Worm (Caenorhabditis elegans) whole organism, L1 larva: ENCODE data around the gene fipr-19.
A peak's percentile ranks its signal among the peaks of the same experiment; 100 is the strongest.

Experiments
- C04F5.9 ChIP-seq: sonication (generic microtip); optimal IDR thresholded peaks from 2 replicates; lab custom pipeline; 2016; ENCODE audit warnings: missing genetic modification characterization, missing compliant biosample characterization
- C16A3.4 ChIP-seq: fragments of 150-350 bp; optimal IDR thresholded peaks from 2 replicates; lab custom pipeline; 2014; ENCODE audit warnings: missing biosample characterization, missing genetic modification characterization
- C34B4.2 ChIP-seq: sonication (generic microtip); optimal IDR thresholded peaks from 2 replicates; lab custom pipeline; 2017; ENCODE audit warnings: mild to moderate bottlenecking, missing genetic modification characterization, missing compliant biosample characterization
- F16B12.6 ChIP-seq: fragments of 150-350 bp; optimal IDR thresholded peaks from 2 replicates; lab custom pipeline; 2014; ENCODE audit warnings: missing biosample characterization, missing genetic modification characterization
- Y116A8C.19 ChIP-seq: sonication (generic microtip); optimal IDR thresholded peaks from 2 replicates; lab custom pipeline; 2016; ENCODE audit warnings: missing compliant biosample characterization, missing genetic modification characterization, borderline replicate concordance
- aha-1 ChIP-seq: fragments of 150-350 bp; optimal IDR thresholded peaks from 2 replicates; lab custom pipeline; 2014; ENCODE audit warnings: missing biosample characterization, missing genetic modification characterization
- alr-1 ChIP-seq: fragments of 200-800 bp; sonication (Bioruptor generic); optimal IDR thresholded peaks from 2 replicates; lab custom pipeline; 2018; ENCODE audit warnings: borderline replicate concordance, mild to moderate bottlenecking, missing genetic modification characterization, missing compliant biosample characterization
- aly-2 ChIP-seq: fragments of 150-350 bp; optimal IDR thresholded peaks from 2 replicates; lab custom pipeline; 2014; ENCODE audit warnings: missing biosample characterization, missing genetic modification characterization
- blmp-1 ChIP-seq: fragments of 150-350 bp; optimal IDR thresholded peaks from 2 replicates; lab custom pipeline; 2014; ENCODE audit warnings: missing biosample characterization, missing genetic modification characterization
- ceh-82 ChIP-seq, 3 experiments: fragments of 150-350 bp in 1 of 3; sonication (generic microtip) in 2 of 3; optimal IDR thresholded peaks; 2 replicates each; lab custom pipeline; 2014 to 2017; ENCODE audit warnings: missing biosample characterization in 3 of 3, missing genetic modification characterization in 3 of 3
- ceh-88 ChIP-seq: fragments of 200-800 bp; sonication (Bioruptor generic); IDR thresholded peaks from 2 replicates; pipeline ENCODE4 v1.3.6; 2022; ENCODE audit warnings: missing genetic modification characterization, missing compliant biosample characterization
- ceh-90 ChIP-seq: sonication (generic microtip); optimal IDR thresholded peaks from 2 replicates; lab custom pipeline; 2016; ENCODE audit warnings: missing genetic modification characterization, missing compliant biosample characterization
- ces-1 ChIP-seq: fragments of 150-350 bp; optimal IDR thresholded peaks from 2 replicates; lab custom pipeline; 2014; ENCODE audit warnings: missing biosample characterization, missing genetic modification reagents, missing genetic modification characterization
- dsc-1 ChIP-seq: sonication (generic microtip); optimal IDR thresholded peaks from 2 replicates; lab custom pipeline; 2016; ENCODE audit warnings: mild to moderate bottlenecking, missing genetic modification characterization, missing compliant biosample characterization
- efl-1 ChIP-seq, 4 experiments: fragments of 150-350 bp; optimal IDR thresholded peaks in 3 of 4; peaks in 1 of 4; 1 replicate in 1 of 4; 2 replicates in 3 of 4; lab custom pipeline; 2014; ENCODE audit warnings: missing biosample characterization in 2 of 4, missing genetic modification characterization in 2 of 4, missing genetic modification reagents in 2 of 4
- egl-13 ChIP-seq: sonication (generic microtip); optimal IDR thresholded peaks from 2 replicates; lab custom pipeline; 2016; ENCODE audit warnings: missing genotype, missing genetic modification reagents, missing genetic modification characterization, missing compliant biosample characterization
- egl-27 ChIP-seq, 2 experiments: fragments of 150-350 bp in 1 of 2; sonication (generic microtip); optimal IDR thresholded peaks; 3 replicates each; lab custom pipeline; 2017 to 2018; ENCODE audit warnings: missing biosample characterization in 2 of 2, missing genetic modification characterization in 2 of 2, missing genetic modification reagents in 2 of 2
- elt-2 ChIP-seq: sonication (generic microtip); optimal IDR thresholded peaks from 2 replicates; lab custom pipeline; 2016; ENCODE audit warnings: missing genetic modification characterization, mild to moderate bottlenecking, inconsistent platforms, missing compliant biosample characterization, missing genetic modification reagents
- ets-5 ChIP-seq: fragments of 200-800 bp; sonication (Bioruptor generic); IDR thresholded peaks from 2 replicates; pipeline ENCODE4 v1.3.6; 2022; ENCODE audit warnings: missing genetic modification characterization, missing compliant biosample characterization
- fkh-10 ChIP-seq: sonication (generic microtip); optimal IDR thresholded peaks from 2 replicates; lab custom pipeline; 2017; ENCODE audit warnings: missing biosample characterization, missing genetic modification reagents, missing genetic modification characterization
- fkh-8 ChIP-seq: sonication (generic microtip); optimal IDR thresholded peaks from 2 replicates; lab custom pipeline; 2016; ENCODE audit warnings: mild to moderate bottlenecking, missing genetic modification characterization, missing compliant biosample characterization
- fos-1 ChIP-seq: fragments of 150-350 bp; optimal IDR thresholded peaks from 2 replicates; lab custom pipeline; 2014; ENCODE audit warnings: missing biosample characterization, missing genetic modification characterization
- hlh-17 ChIP-seq: fragments of 200-800 bp; sonication (Bioruptor generic); optimal IDR thresholded peaks from 2 replicates; lab custom pipeline; 2018; ENCODE audit warnings: missing genetic modification characterization, mild to moderate bottlenecking, missing compliant biosample characterization, moderate library complexity, borderline replicate concordance
- hlh-4 ChIP-seq: sonication (generic microtip); optimal IDR thresholded peaks from 2 replicates; lab custom pipeline; 2016; ENCODE audit warnings: mild to moderate bottlenecking, missing genetic modification characterization, missing compliant biosample characterization
- hpl-2 ChIP-seq: fragments of 150-350 bp; optimal IDR thresholded peaks from 2 replicates; lab custom pipeline; 2014; ENCODE audit warnings: missing biosample characterization, missing genetic modification reagents, missing genetic modification characterization
- isw-1 ChIP-seq: fragments of 200-800 bp; sonication (Bioruptor generic); IDR thresholded peaks from 2 replicates; pipeline ENCODE4 v1.3.6; 2022; ENCODE audit warnings: missing genetic modification characterization, missing compliant biosample characterization
- jun-1 ChIP-seq: fragments of 150-350 bp; optimal IDR thresholded peaks from 2 replicates; lab custom pipeline; 2014; ENCODE audit warnings: missing biosample characterization, missing genetic modification reagents, missing genetic modification characterization
- lin-13 ChIP-seq: fragments of 150-350 bp; optimal IDR thresholded peaks from 2 replicates; lab custom pipeline; 2014; ENCODE audit warnings: missing biosample characterization, missing genetic modification reagents, missing genetic modification characterization
- lin-14 ChIP-seq: fragments of 200-800 bp; sonication (Bioruptor generic); optimal IDR thresholded peaks from 2 replicates; lab custom pipeline; 2018; ENCODE audit warnings: mild to moderate bottlenecking, missing genetic modification characterization, moderate library complexity, missing compliant biosample characterization
- lin-35 ChIP-seq, 2 experiments: fragments of 150-350 bp; optimal IDR thresholded peaks; 2 replicates each; lab custom pipeline; 2014; ENCODE audit warnings: missing biosample characterization in 2 of 2, missing genetic modification characterization in 2 of 2, missing genetic modification reagents in 2 of 2
- lin-39 ChIP-seq: fragments of 150-350 bp; optimal IDR thresholded peaks from 2 replicates; lab custom pipeline; 2014; ENCODE audit warnings: missing biosample characterization, missing genetic modification reagents, missing genetic modification characterization
- mdl-1 ChIP-seq, 2 experiments: fragments of 150-350 bp; optimal IDR thresholded peaks; 2 replicates each; lab custom pipeline; 2014 to 2017; ENCODE audit warnings: missing biosample characterization in 2 of 2, missing genetic modification characterization in 2 of 2, inconsistent platforms in 1 of 2
- mef-2 ChIP-seq: fragments of 150-350 bp; optimal IDR thresholded peaks from 2 replicates; lab custom pipeline; 2014; ENCODE audit warnings: missing biosample characterization, missing genetic modification characterization
- mep-1 ChIP-seq: fragments of 150-350 bp; optimal IDR thresholded peaks from 2 replicates; lab custom pipeline; 2014; ENCODE audit warnings: missing biosample characterization, missing genetic modification characterization
- nhr-11 ChIP-seq: fragments of 150-350 bp; optimal IDR thresholded peaks from 2 replicates; lab custom pipeline; 2014; ENCODE audit warnings: missing biosample characterization, missing genetic modification characterization
- nhr-20 ChIP-seq: sonication (generic microtip); optimal IDR thresholded peaks from 2 replicates; lab custom pipeline; 2016; ENCODE audit warnings: mild to moderate bottlenecking, missing genetic modification characterization, missing compliant biosample characterization
- nhr-47 ChIP-seq: sonication (generic microtip); optimal IDR thresholded peaks from 2 replicates; lab custom pipeline; 2016; ENCODE audit warnings: mild to moderate bottlenecking, missing genetic modification characterization, moderate library complexity, missing compliant biosample characterization
- nhr-85 ChIP-seq: sonication (generic microtip); peaks from one replicate; lab custom pipeline; 2016; ENCODE audit warnings: missing genetic modification characterization, inconsistent platforms, missing compliant biosample characterization
- nhr-90 ChIP-seq: sonication (generic microtip); optimal IDR thresholded peaks from 2 replicates; lab custom pipeline; 2016; ENCODE audit warnings: mild to moderate bottlenecking, missing genetic modification characterization, missing compliant biosample characterization; ENCODE audit not compliant: poor library complexity
- pag-3 ChIP-seq: sonication (generic microtip); optimal IDR thresholded peaks from 2 replicates; lab custom pipeline; 2017; ENCODE audit warnings: missing genetic modification characterization, mild to moderate bottlenecking, missing compliant biosample characterization, antibody characterized with exemption, borderline replicate concordance; ENCODE audit not compliant: insufficient read depth
- pqm-1 ChIP-seq: sonication (generic microtip); optimal IDR thresholded peaks from 3 replicates; lab custom pipeline; 2017; ENCODE audit warnings: missing biosample characterization, missing genetic modification characterization
- sox-4 ChIP-seq: sonication (generic microtip); optimal IDR thresholded peaks from 2 replicates; lab custom pipeline; 2016; ENCODE audit warnings: missing genetic modification characterization, missing compliant biosample characterization
- sptf-1 ChIP-seq: fragments of 150-350 bp; optimal IDR thresholded peaks from 2 replicates; lab custom pipeline; 2014; ENCODE audit warnings: missing biosample characterization, missing genetic modification characterization
- sup-37 ChIP-seq: fragments of 200-800 bp; sonication (Bioruptor generic); optimal IDR thresholded peaks from 2 replicates; lab custom pipeline; 2018; ENCODE audit warnings: mild to moderate bottlenecking, missing genetic modification characterization, missing compliant biosample characterization
- swsn-7 ChIP-seq: sonication (generic microtip); optimal IDR thresholded peaks from 2 replicates; lab custom pipeline; 2016; ENCODE audit warnings: missing genetic modification characterization, missing compliant biosample characterization
- tlp-1 ChIP-seq: fragments of 150-350 bp; optimal IDR thresholded peaks from 2 replicates; lab custom pipeline; 2014; ENCODE audit warnings: missing biosample characterization, missing genetic modification characterization
- unc-130 ChIP-seq: fragments of 150-350 bp; optimal IDR thresholded peaks from 2 replicates; lab custom pipeline; 2017; ENCODE audit warnings: missing biosample characterization, missing genetic modification characterization, inconsistent platforms
- unc-30 ChIP-seq: sonication (generic microtip); optimal IDR thresholded peaks from 2 replicates; lab custom pipeline; 2017; ENCODE audit warnings: missing biosample characterization, missing genetic modification characterization
- unc-62 ChIP-seq: fragments of 150-350 bp; optimal IDR thresholded peaks from 2 replicates; lab custom pipeline; 2014; ENCODE audit warnings: missing biosample characterization, missing genetic modification reagents, missing genetic modification characterization
- unc-86 ChIP-seq: sonication (generic microtip); optimal IDR thresholded peaks from 2 replicates; lab custom pipeline; 2016; ENCODE audit warnings: missing genetic modification characterization, missing compliant biosample characterization
- ztf-11 ChIP-seq, 2 experiments: sonication (generic microtip); optimal IDR thresholded peaks; 2 replicates each; lab custom pipeline; 2016 to 2017; ENCODE audit warnings: missing genetic modification characterization in 2 of 2, missing biosample characterization in 1 of 2, missing compliant biosample characterization in 1 of 2
- ztf-4 ChIP-seq: fragments of 150-350 bp; optimal IDR thresholded peaks from 2 replicates; lab custom pipeline; 2014; ENCODE audit warnings: missing biosample characterization, missing genetic modification characterization

Gene fipr-19

ce11 chrIII:7499421-7499902 is 40.7 kb upstream of the fipr-19 start, which contains the start of the genes C07H6.9 and sap-140 (continued):
- TF ChIP-seq ceh-88 (0 out of 2 replicates have a peak, but pooled peaks have one; percentile 41), nhr-11 (tag; lab: Kevin White, UChicago) (no peak), aha-1 (tag; lab: Kevin White, UChicago) (peak; percentile 48), ces-1 (no peak), unc-62 (GFP tag; lab: Kevin White, UChicago) (no peak), unc-30 (tag; lab: Kevin White, UChicago) (no peak), C04F5.9 (tag; lab: Kevin White, UChicago) (peak; percentile 51), lin-39 (tag; lab: Kevin White, UChicago) (peak; percentile 67), sox-4 (tag; lab: Kevin White, UChicago) (peak; percentile 64), nhr-85 (tag; lab: Kevin White, UChicago) (peak; percentile 93), hlh-17 (GFP tag; lab: Kevin White, UChicago) (no peak), swsn-7 (tag; lab: Kevin White, UChicago) (peak; percentile 86), tlp-1 (tag; lab: Kevin White, UChicago) (no peak), F16B12.6 (tag; lab: Kevin White, UChicago) (peak; percentile 64), aly-2 (peak; percentile 6), ets-5 (GFP tag; lab: Robert Waterston, UW) (no peak), dsc-1 (peak; percentile 87), fkh-10 (GFP tag; lab: Kevin White, UChicago) (peak; percentile 16), nhr-47 (tag; lab: Kevin White, UChicago) (peak; percentile 89), blmp-1 (tag; lab: Kevin White, UChicago) (peak; percentile 84), isw-1 (peak; percentile 71), egl-13 (tag; lab: Kevin White, UChicago) (peak; percentile 67), hlh-4 (no peak), jun-1 (tag; lab: Kevin White, UChicago) (peak; percentile 47), mep-1 (tag; lab: Kevin White, UChicago) (peak; percentile 97), ceh-90 (tag; lab: Kevin White, UChicago) (no peak), lin-14 (GFP tag; lab: Kevin White, UChicago) (peak; percentile 83), sup-37 (GFP tag; lab: Kevin White, UChicago) (peak; percentile 22), fkh-8 (tag; lab: Kevin White, UChicago) (peak; percentile 66), pag-3 (tag; lab: Kevin White, UChicago) (no peak), nhr-20 (tag; lab: Kevin White, UChicago) (peak; percentile 88), lin-13 (GFP tag; lab: Kevin White, UChicago) (peak; percentile 82), pqm-1 (tag; lab: Kevin White, UChicago) (no peak), hpl-2 (GFP tag; lab: Kevin White, UChicago) (no peak), Y116A8C.19 (tag; lab: Kevin White, UChicago) (no peak), ztf-4 (tag; lab: Kevin White, UChicago) (peak; percentile 3), ceh-82 (tag; optimal IDR thresholded peaks at IDR 0.05; lab: Kevin White, UChicago) (peak; percentile 77 to 90 (median 82)), ztf-11 (tag; optimal IDR thresholded peaks at IDR 0.05; lab: Kevin White, UChicago) (peak in 1 of 2 experiments; percentile 62), unc-130 (peak; percentile 94), egl-27 (tag; optimal IDR thresholded peaks at IDR 0.05; lab: Kevin White, UChicago) (no peak), sptf-1 (tag; lab: Kevin White, UChicago) (no peak), unc-86 (tag; lab: Kevin White, UChicago) (peak; percentile 79), mdl-1 (tag; optimal IDR thresholded peaks at IDR 0.05; lab: Kevin White, UChicago) (peak in 1 of 2 experiments; percentile 81), efl-1 (optimal IDR thresholded peaks at IDR 0.05; lab: Kevin White, UChicago) (peak; percentile 84 to 94), efl-1 (GFP tag; optimal IDR thresholded peaks at IDR 0.05 in 1 of 2; lab: Kevin White, UChicago) (peak; percentile 92 to 99), elt-2 (tag; lab: Kevin White, UChicago) (peak; percentile 27), mef-2 (tag; lab: Kevin White, UChicago) (peak; percentile 46), alr-1 (tag; lab: Kevin White, UChicago) (no peak), nhr-90 (tag; lab: Kevin White, UChicago) (peak; percentile 85), lin-35 (GFP tag; optimal IDR thresholded peaks at IDR 0.05; lab: Kevin White, UChicago) (peak; percentile 92 to 96), C34B4.2 (tag; lab: Kevin White, UChicago) (no peak), fos-1 (tag; lab: Kevin White, UChicago) (peak; percentile 24), C16A3.4 (tag; lab: Kevin White, UChicago) (peak; percentile 80)
